Fruit fly (Drosophila melanogaster) whole organism, prepupa: ENCODE results near the gene CG31468.

ENCODE experiments used
- CG16779 ChIP-seq: fragments of 200-800 bp; sonication (Bioruptor generic); optimal IDR thresholded peaks from 3 replicates; lab custom pipeline; 2017; ENCODE audit warnings: missing biosample characterization, mild to moderate bottlenecking, missing genetic modification characterization
- CG3032 ChIP-seq: fragments of 200-800 bp; optimal IDR thresholded peaks from 2 replicates; lab custom pipeline; 2019; ENCODE audit warnings: missing biosample characterization, mild to moderate bottlenecking, missing genetic modification characterization, moderate library complexity
- CG3919 ChIP-seq: fragments of 200-800 bp; sonication (Bioruptor generic); optimal IDR thresholded peaks from 3 replicates; lab custom pipeline; 2016; ENCODE audit warnings: missing biosample characterization, missing genetic modification characterization
- CG6792 ChIP-seq: fragments of 200-800 bp; sonication (Bioruptor generic); optimal IDR thresholded peaks from 3 replicates; lab custom pipeline; 2016; ENCODE audit warnings: missing biosample characterization, missing genetic modification characterization
- CG6854 ChIP-seq: fragments of 200-800 bp; sonication (Bioruptor generic); optimal IDR thresholded peaks from 2 replicates; lab custom pipeline; 2017; ENCODE audit warnings: missing biosample characterization, mild to moderate bottlenecking, missing genetic modification characterization
- CG7368 ChIP-seq: fragments of 200-800 bp; sonication (Bioruptor generic); optimal IDR thresholded peaks from 3 replicates; lab custom pipeline; 2016; ENCODE audit warnings: missing biosample characterization, missing genetic modification characterization
- Eip75B ChIP-seq: fragments of 200-800 bp; sonication (Bioruptor generic); optimal IDR thresholded peaks from 3 replicates; lab custom pipeline; 2016; ENCODE audit warnings: missing biosample characterization, missing genetic modification characterization
- Ets96B ChIP-seq: fragments of 200-800 bp; optimal IDR thresholded peaks from 2 replicates; lab custom pipeline; 2019; ENCODE audit warnings: missing biosample characterization, mild to moderate bottlenecking, missing genetic modification characterization, moderate library complexity
- Gug ChIP-seq: fragments of 200-800 bp; sonication (Bioruptor generic); IDR thresholded peaks from 2 replicates; pipeline ENCODE4 v1.3.6; 2022; ENCODE audit warnings: missing biosample characterization, missing genetic modification characterization
- Hr39 ChIP-seq: fragments of 200-800 bp; sonication (Bioruptor generic); optimal IDR thresholded peaks from 2 replicates; lab custom pipeline; 2016; ENCODE audit warnings: missing biosample characterization, missing genetic modification characterization
- fd85E ChIP-seq: fragments of 200-800 bp; sonication (Bioruptor generic); optimal IDR thresholded peaks from 3 replicates; lab custom pipeline; 2016; ENCODE audit warnings: missing biosample characterization, missing genetic modification characterization
- net ChIP-seq: fragments of 200-800 bp; sonication (Bioruptor generic); optimal IDR thresholded peaks from 3 replicates; lab custom pipeline; 2016; ENCODE audit warnings: missing biosample characterization, missing genetic modification characterization
- topi ChIP-seq: fragments of 200-800 bp; sonication (Bioruptor generic); optimal IDR thresholded peaks from 3 replicates; lab custom pipeline; 2016; ENCODE audit warnings: missing biosample characterization, missing genetic modification characterization
- vri ChIP-seq: fragments of 200-800 bp; sonication (Bioruptor generic); optimal IDR thresholded peaks from 3 replicates; lab custom pipeline; 2016; ENCODE audit warnings: missing biosample characterization, mild to moderate bottlenecking, missing genetic modification characterization

DNA sequence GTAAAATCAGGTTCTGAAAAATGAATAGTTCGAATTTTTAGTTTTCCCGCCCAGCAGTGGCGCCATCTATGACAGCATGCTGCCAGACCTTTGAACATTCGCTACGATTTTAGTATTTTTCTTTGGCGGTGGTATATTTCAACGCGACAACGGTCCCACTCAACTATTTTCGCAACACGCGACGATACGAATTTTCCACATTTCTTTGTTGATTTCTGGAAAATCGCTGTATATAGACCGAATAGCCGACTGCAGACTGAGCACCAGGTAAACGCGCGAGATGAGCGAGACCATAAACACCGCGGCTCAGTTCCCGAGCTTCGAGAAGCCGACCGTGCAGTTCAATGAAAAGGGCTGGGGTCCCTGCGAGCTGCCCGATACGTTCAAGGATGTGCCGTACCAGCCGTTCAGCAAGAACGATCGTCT, 20.2 kb downstream of the CG31468 start, which contains the start of gene eIF3d1:
- TF ChIP-seq CG6854 (GFP tag; lab: Kevin White, UChicago) = no peak
- TF ChIP-seq vri = no peak
- no peak for TF ChIP-seq CG16779
- TF ChIP-seq topi (GFP tag; lab: Kevin White, UChicago) = no peak
- no peak for TF ChIP-seq Gug (GFP tag; lab: Robert Waterston, UW)
- TF ChIP-seq CG3919 (GFP tag; lab: Kevin White, UChicago) = no peak
- TF ChIP-seq CG6792 = no peak
- no peak for TF ChIP-seq fd85E (GFP tag; lab: Kevin White, UChicago)
- TF ChIP-seq Hr39 = no peak
- TF ChIP-seq CG3032 (tag; lab: Kevin White, UChicago) = no peak
- TF ChIP-seq Ets96B (tag; lab: Kevin White, UChicago) = no peak
- TF ChIP-seq net = no peak
- TF ChIP-seq CG7368 (GFP tag; lab: Kevin White, UChicago) = no peak
- no peak for TF ChIP-seq Eip75B (GFP tag; lab: Kevin White, UChicago)
